Fruit fly (Drosophila melanogaster) whole organism, embryonic: Measurements from ENCODE around the gene bon.

Source experiments
- B-H2 ChIP-seq: fragments of 200-800 bp; sonication (Bioruptor generic); optimal IDR thresholded peaks from 2 replicates; lab custom pipeline; 2018; ENCODE audit warnings: missing biosample characterization, mild to moderate bottlenecking, missing genetic modification characterization
- Bgb ChIP-seq: fragments of 200-800 bp; sonication (Bioruptor generic); IDR thresholded peaks from 2 replicates; pipeline ENCODE4 v1.3.6; 2022; ENCODE audit warnings: missing biosample characterization, missing genetic modification characterization; ENCODE audit not compliant: partially characterized antibody
- CG10209 ChIP-seq: fragments of 200-800 bp; sonication (Bioruptor generic); optimal IDR thresholded peaks from 3 replicates; lab custom pipeline; 2017; ENCODE audit warnings: missing biosample characterization, mild to moderate bottlenecking, missing genetic modification characterization, missing genetic modification reagents
- CG10274 ChIP-seq: fragments of 200-800 bp; sonication (Bioruptor generic); optimal IDR thresholded peaks from 3 replicates; lab custom pipeline; 2017; ENCODE audit warnings: missing biosample characterization, mild to moderate bottlenecking, missing genetic modification characterization
- CG10462 ChIP-seq: fragments of 200-800 bp; sonication (Bioruptor generic); optimal IDR thresholded peaks from 2 replicates; lab custom pipeline; 2016; ENCODE audit warnings: missing biosample characterization, missing genetic modification characterization
- CG10565 ChIP-seq: fragments of 200-800 bp; sonication (Bioruptor generic); optimal IDR thresholded peaks from 3 replicates; lab custom pipeline; 2016; ENCODE audit warnings: missing biosample characterization, mild to moderate bottlenecking, missing genetic modification characterization
- CG11695 ChIP-seq: fragments of 200-800 bp; sonication (Bioruptor generic); IDR thresholded peaks from 3 replicates; pipeline ENCODE4 v1.3.6; 2022; ENCODE audit warnings: missing biosample characterization, missing genetic modification characterization
- CG12299 ChIP-seq: fragments of 200-800 bp; sonication (Bioruptor generic); optimal IDR thresholded peaks from 2 replicates; lab custom pipeline; 2018; ENCODE audit warnings: missing biosample characterization, mild to moderate bottlenecking, missing genetic modification characterization
- CG12942 ChIP-seq: fragments of 200-800 bp; sonication (Bioruptor generic); optimal IDR thresholded peaks from 3 replicates; lab custom pipeline; 2016; ENCODE audit warnings: missing biosample characterization, missing genetic modification characterization
- CG13296 ChIP-seq: fragments of 200-800 bp; sonication (Bioruptor generic); optimal IDR thresholded peaks from 3 replicates; lab custom pipeline; 2018; ENCODE audit warnings: missing biosample characterization, mild to moderate bottlenecking, missing genetic modification characterization
- CG1529 ChIP-seq: fragments of 200-800 bp; sonication (Bioruptor generic); optimal IDR thresholded peaks from 3 replicates; lab custom pipeline; 2018; ENCODE audit warnings: missing biosample characterization, missing genetic modification characterization
- CG18599 ChIP-seq: fragments of 200-800 bp; sonication (Bioruptor generic); optimal IDR thresholded peaks from 3 replicates; lab custom pipeline; 2017; ENCODE audit warnings: missing biosample characterization, missing genetic modification characterization, mild to moderate bottlenecking, moderate library complexity, missing genetic modification reagents
- CG30431 ChIP-seq: fragments of 200-800 bp; sonication (Bioruptor generic); optimal IDR thresholded peaks from 2 replicates; lab custom pipeline; 2017; ENCODE audit warnings: missing biosample characterization, missing genetic modification characterization
- CG5953 ChIP-seq: fragments of 200-800 bp; sonication (Bioruptor generic); IDR thresholded peaks from 2 replicates; pipeline ENCODE4 v1.3.6; 2022; ENCODE audit warnings: missing biosample characterization, missing genetic modification characterization
- CG6765 ChIP-seq: fragments of 200-800 bp; sonication (Bioruptor generic); optimal IDR thresholded peaks from 3 replicates; lab custom pipeline; 2017; ENCODE audit warnings: missing biosample characterization, mild to moderate bottlenecking, missing genetic modification characterization
- CG6791 ChIP-seq: fragments of 200-800 bp; sonication (Bioruptor generic); IDR thresholded peaks from 3 replicates; pipeline ENCODE4 v1.3.6; 2022; ENCODE audit warnings: missing biosample characterization, missing genetic modification characterization; ENCODE audit not compliant: partially characterized antibody
- CG6813 ChIP-seq: fragments of 200-800 bp; sonication (Bioruptor generic); optimal IDR thresholded peaks from 2 replicates; lab custom pipeline; 2017; ENCODE audit warnings: missing biosample characterization, missing genetic modification characterization, mild to moderate bottlenecking, moderate library complexity, missing genetic modification reagents
- CG7556 ChIP-seq: fragments of 200-800 bp; sonication (Bioruptor generic); optimal IDR thresholded peaks from 2 replicates; lab custom pipeline; 2017; ENCODE audit warnings: missing biosample characterization, mild to moderate bottlenecking, missing genetic modification characterization
- CG7745 ChIP-seq: fragments of 200-800 bp; sonication (Bioruptor generic); optimal IDR thresholded peaks from 2 replicates; lab custom pipeline; 2018; ENCODE audit warnings: missing biosample characterization, mild to moderate bottlenecking, missing genetic modification characterization, moderate library complexity
- CG7928 ChIP-seq: fragments of 200-800 bp; sonication (Bioruptor generic); optimal IDR thresholded peaks from 2 replicates; lab custom pipeline; 2017; ENCODE audit warnings: missing biosample characterization, mild to moderate bottlenecking, missing genetic modification characterization
- CG8290 ChIP-seq, 3 experiments: fragments of 200-800 bp; sonication (Bioruptor generic); optimal IDR thresholded peaks; 2 replicates each; lab custom pipeline; 2016 to 2019; ENCODE audit warnings: missing biosample characterization in 3 of 3, missing genetic modification characterization in 3 of 3, mild to moderate bottlenecking in 2 of 3, moderate library complexity in 1 of 3
- Gug ChIP-seq: fragments of 200-800 bp; sonication (Bioruptor generic); IDR thresholded peaks from 4 replicates; pipeline ENCODE4 v1.3.6; 2022; ENCODE audit warnings: missing biosample characterization, missing genetic modification characterization
- Hr39 ChIP-seq: fragments of >200 bp; optimal IDR thresholded peaks from 2 replicates; lab custom pipeline; 2017
- MESR4 ChIP-seq: fragments of 200-800 bp; sonication (Bioruptor generic); optimal IDR thresholded peaks from 2 replicates; lab custom pipeline; 2018; ENCODE audit warnings: missing biosample characterization, mild to moderate bottlenecking, missing genetic modification characterization, moderate library complexity
- NfI ChIP-seq: fragments of 200-800 bp; sonication (Bioruptor generic); optimal IDR thresholded peaks from 3 replicates; lab custom pipeline; 2018; ENCODE audit warnings: missing biosample characterization, mild to moderate bottlenecking, missing genetic modification characterization, moderate library complexity
- Oli ChIP-seq: fragments of 200-800 bp; sonication (Bioruptor generic); optimal IDR thresholded peaks from 2 replicates; lab custom pipeline; 2018; ENCODE audit warnings: missing biosample characterization, mild to moderate bottlenecking, missing genetic modification characterization, moderate library complexity
- Sry-δ ChIP-seq: fragments of 200-800 bp; sonication (Bioruptor generic); optimal IDR thresholded peaks from 2 replicates; lab custom pipeline; 2016; ENCODE audit warnings: missing biosample characterization, missing genetic modification characterization
- Taf1 ChIP-seq: fragments of 200-800 bp; sonication (Bioruptor generic); IDR thresholded peaks from 2 replicates; pipeline ENCODE4 v1.3.6; 2022; ENCODE audit warnings: missing biosample characterization, missing genetic modification characterization
- chinmo ChIP-seq: fragments of 200-800 bp; sonication (Bioruptor generic); IDR thresholded peaks from 4 replicates; pipeline ENCODE4 v1.3.6; 2022; ENCODE audit warnings: missing biosample characterization, missing genetic modification characterization; ENCODE audit not compliant: partially characterized antibody
- chm ChIP-seq: fragments of 200-800 bp; sonication (Bioruptor generic); IDR thresholded peaks from 2 replicates; pipeline ENCODE4 v1.3.6; 2022; ENCODE audit warnings: missing biosample characterization, missing genetic modification characterization
- chn ChIP-seq: fragments of 200-800 bp; sonication (Bioruptor generic); optimal IDR thresholded peaks from 2 replicates; lab custom pipeline; 2016; ENCODE audit warnings: missing biosample characterization, missing genetic modification characterization
- ci ChIP-seq: fragments of 200-800 bp; sonication (Bioruptor generic); IDR thresholded peaks from 3 replicates; pipeline ENCODE4 v1.3.6; 2022; ENCODE audit warnings: missing biosample characterization, missing genetic modification characterization
- dmrt99B ChIP-seq: fragments of 200-800 bp; sonication (Bioruptor generic); optimal IDR thresholded peaks from 2 replicates; lab custom pipeline; 2018; ENCODE audit warnings: missing biosample characterization, mild to moderate bottlenecking, missing genetic modification characterization, moderate library complexity
- gcm ChIP-seq: fragments of 200-800 bp; sonication (Bioruptor generic); optimal IDR thresholded peaks from 2 replicates; lab custom pipeline; 2019; ENCODE audit warnings: missing biosample characterization, mild to moderate bottlenecking, missing genetic modification characterization, moderate library complexity
- inv ChIP-seq: fragments of 200-800 bp; sonication (Bioruptor generic); IDR thresholded peaks from 2 replicates; pipeline ENCODE4 v1.3.6; 2022; ENCODE audit warnings: missing biosample characterization, missing genetic modification characterization; ENCODE audit not compliant: partially characterized antibody
- jumu ChIP-seq: fragments of 200-800 bp; sonication (Bioruptor generic); optimal IDR thresholded peaks from 3 replicates; lab custom pipeline; 2016; ENCODE audit warnings: missing biosample characterization, missing genetic modification characterization
- maf-S ChIP-seq: fragments of 200-800 bp; sonication (Bioruptor generic); optimal IDR thresholded peaks from 2 replicates; lab custom pipeline; 2016; ENCODE audit warnings: missing biosample characterization, missing genetic modification characterization
- nerfin-1 ChIP-seq: fragments of 200-800 bp; sonication (Bioruptor generic); optimal IDR thresholded peaks from 3 replicates; lab custom pipeline; 2019; ENCODE audit warnings: missing biosample characterization, mild to moderate bottlenecking, missing genetic modification characterization, moderate library complexity
- phol ChIP-seq: fragments of 200-800 bp; sonication (Bioruptor generic); optimal IDR thresholded peaks from 3 replicates; lab custom pipeline; 2018; ENCODE audit warnings: missing biosample characterization, mild to moderate bottlenecking, missing genetic modification characterization, moderate library complexity
- psq ChIP-seq: fragments of 200-800 bp; sonication (Bioruptor generic); optimal IDR thresholded peaks from 2 replicates; lab custom pipeline; 2017; ENCODE audit warnings: missing biosample characterization, missing genetic modification characterization
- rib ChIP-seq: fragments of 200-800 bp; sonication (Bioruptor generic); IDR thresholded peaks from 2 replicates; pipeline ENCODE4 v1.3.6; 2022; ENCODE audit warnings: missing biosample characterization, missing genetic modification characterization
- ro ChIP-seq: fragments of 200-800 bp; sonication (Bioruptor generic); IDR thresholded peaks from 2 replicates; pipeline ENCODE4 v1.3.6; 2022; ENCODE audit warnings: missing biosample characterization, missing genetic modification characterization
- sim ChIP-seq: fragments of 200-800 bp; sonication (Bioruptor generic); IDR thresholded peaks from 2 replicates; pipeline ENCODE4 v1.3.6; 2022; ENCODE audit warnings: missing biosample characterization, missing genetic modification characterization
- sima ChIP-seq: fragments of 200-800 bp; sonication (Bioruptor generic); optimal IDR thresholded peaks from 2 replicates; lab custom pipeline; 2016; ENCODE audit warnings: missing biosample characterization, missing genetic modification characterization
- sr ChIP-seq: fragments of 200-800 bp; sonication (Bioruptor generic); IDR thresholded peaks from 3 replicates; pipeline ENCODE4 v1.3.6; 2022; ENCODE audit warnings: missing biosample characterization, missing genetic modification characterization
- stwl ChIP-seq: fragments of 200-800 bp; sonication (Bioruptor generic); optimal IDR thresholded peaks from 3 replicates; lab custom pipeline; 2018; ENCODE audit warnings: missing biosample characterization, mild to moderate bottlenecking, missing genetic modification characterization, moderate library complexity
- tin ChIP-seq: fragments of 200-800 bp; sonication (Bioruptor generic); optimal IDR thresholded peaks from 3 replicates; lab custom pipeline; 2016; ENCODE audit warnings: missing biosample characterization, missing genetic modification characterization
- tna ChIP-seq: fragments of 200-800 bp; sonication (Bioruptor generic); IDR thresholded peaks from 2 replicates; pipeline ENCODE4 v1.3.6; 2022; ENCODE audit warnings: missing biosample characterization, missing genetic modification characterization; ENCODE audit not compliant: partially characterized antibody
- wdn ChIP-seq: fragments of 200-800 bp; sonication (Bioruptor generic); IDR thresholded peaks from 2 replicates; pipeline ENCODE4 v1.3.6; 2022; ENCODE audit warnings: missing biosample characterization, missing genetic modification characterization
- zen2 ChIP-seq: fragments of 200-800 bp; sonication (Bioruptor generic); IDR thresholded peaks from 3 replicates; pipeline ENCODE4 v1.3.6; 2022; ENCODE audit warnings: missing biosample characterization, missing genetic modification characterization; ENCODE audit not compliant: partially characterized antibody

The bon gene

dm6 chr3R:20574535-20574980 is 18.4 kb upstream of the bon start (continued):
- TF ChIP-seq gcm (GFP tag; lab: Kevin White, UChicago) (no peak), CG10462 (GFP tag; lab: Kevin White, UChicago) (no peak), MESR4 (GFP tag; lab: Kevin White, UChicago) (peak; percentile 58), Sry-δ (GFP tag; lab: Kevin White, UChicago) (no peak), Oli (tag; lab: Kevin White, UChicago) (no peak), nerfin-1 (tag; lab: Kevin White, UChicago) (no peak), psq (GFP tag; lab: Kevin White, UChicago) (no peak), Hr39 (lab: Kevin White, UChicago) (no peak), tna (GFP tag; lab: Robert Waterston, UW) (0 out of 2 replicates have a peak, but pooled peaks have one; percentile 45), CG5953 (GFP tag; lab: Robert Waterston, UW) (no peak), phol (tag; lab: Kevin White, UChicago) (no peak), B-H2 (GFP tag; lab: Kevin White, UChicago) (peak; percentile 71), inv (GFP tag; lab: Robert Waterston, UW) (no peak), sima (GFP tag; lab: Kevin White, UChicago) (no peak), chm (GFP tag; lab: Robert Waterston, UW) (peak; percentile 62), sr (GFP tag; lab: Robert Waterston, UW) (no peak), CG12299 (tag; lab: Kevin White, UChicago) (no peak), CG6765 (peak; percentile 43), ci (peak; percentile 59; the same call in 1 of the 3 replicates), CG7745 (tag; lab: Kevin White, UChicago) (no peak), stwl (tag; lab: Kevin White, UChicago) (no peak), Taf1 (GFP tag; lab: Robert Waterston, UW) (no peak), CG13296 (GFP tag; lab: Kevin White, UChicago) (no peak), jumu (GFP tag; lab: Kevin White, UChicago) (peak; percentile 13), chinmo (GFP tag; lab: Robert Waterston, UW) (peak; percentile 72; the same call in 3 of the 4 replicates), sim (GFP tag; lab: Robert Waterston, UW) (no peak), CG30431 (GFP tag; lab: Kevin White, UChicago) (no peak), CG6791 (GFP tag; lab: Robert Waterston, UW) (0 out of 3 replicates have a peak, but pooled peaks have one; percentile 37), CG18599 (GFP tag; lab: Kevin White, UChicago) (peak; percentile 54), CG8290 (GFP tag; optimal IDR thresholded peaks at IDR 0.05; lab: Kevin White, UChicago) (no peak), CG8290 (tag; optimal IDR thresholded peaks at IDR 0.05; lab: Kevin White, UChicago) (peak in 1 of 2 experiments; percentile 62), ro (GFP tag; lab: Robert Waterston, UW) (no peak), CG10209 (GFP tag; lab: Kevin White, UChicago) (no peak), rib (GFP tag; lab: Robert Waterston, UW) (peak; percentile 47; the same call in 1 of the 2 replicates), CG6813 (no peak), Bgb (GFP tag; lab: Robert Waterston, UW) (peak; percentile 36; the same call in 1 of the 2 replicates), dmrt99B (tag; lab: Kevin White, UChicago) (no peak), wdn (GFP tag; lab: Robert Waterston, UW) (peak; percentile 55; the same call in 1 of the 2 replicates), maf-S (GFP tag; lab: Kevin White, UChicago) (peak; percentile 22), CG10565 (GFP tag; lab: Kevin White, UChicago) (no peak), CG11695 (GFP tag; lab: Robert Waterston, UW) (no peak), CG1529 (no peak), chn (GFP tag; lab: Kevin White, UChicago) (no peak), Gug (GFP tag; lab: Robert Waterston, UW) (no peak), CG12942 (GFP tag; lab: Kevin White, UChicago) (no peak), CG7928 (GFP tag; lab: Kevin White, UChicago) (peak; percentile 62), tin (GFP tag; lab: Kevin White, UChicago) (no peak), zen2 (no peak), CG10274 (GFP tag; lab: Kevin White, UChicago) (no peak), NfI (GFP tag; lab: Kevin White, UChicago) (peak; percentile 24), CG7556 (no peak)
